Fruit fly (Drosophila melanogaster): ENCODE results near the gene ZAP3.

Gene ZAP3

dm6 chrX:10105701-10106307 is 23.5 kb upstream of the ZAP3 start (continued):
- TF ChIP-seq Hr4 (GFP tag; optimal IDR thresholded peaks at IDR 0.05) (peak; percentile 58), Met (GFP tag; optimal IDR thresholded peaks at IDR 0.05) (peak; percentile 33), fd85E (GFP tag; optimal IDR thresholded peaks at IDR 0.05) (no peak), CG3032 (tag; optimal IDR thresholded peaks at IDR 0.05) (peak; percentile 82), Sox15 (GFP tag; optimal IDR thresholded peaks at IDR 0.05) (no peak), svp (GFP tag) (peak; percentile 66), spab (GFP tag; optimal IDR thresholded peaks at IDR 0.05) (peak; percentile 66), CG8119 (GFP tag; IDR thresholded peaks at IDR 0.05) (peak; percentile 69), CG6808 (GFP tag; optimal IDR thresholded peaks at IDR 0.05) (peak; percentile 63)

- TF ChIP-seq dac (GFP tag; optimal IDR thresholded peaks at IDR 0.05): no peak
- peak; percentile 45 for TF ChIP-seq CG10669 (GFP tag; optimal IDR thresholded peaks at IDR 0.05)
- peak; percentile 57 for TF ChIP-seq Ets21C (GFP tag; optimal IDR thresholded peaks at IDR 0.05)
- TF ChIP-seq CG16779 (tag; optimal IDR thresholded peaks at IDR 0.05): no peak
- peak in 1 of 2 experiments; percentile 2 for TF ChIP-seq ss (GFP tag; optimal IDR thresholded peaks at IDR 0.05)
- TF ChIP-seq Sox15 (GFP tag; optimal IDR thresholded peaks at IDR 0.05): peak; percentile 45
- TF ChIP-seq CG34406 (GFP tag; optimal IDR thresholded peaks at IDR 0.05): peak; percentile 64
- TF ChIP-seq Blimp-1 (GFP tag; optimal IDR thresholded peaks at IDR 0.05): peak; percentile 2
- peak; percentile 60 for TF ChIP-seq CG7368 (GFP tag; optimal IDR thresholded peaks at IDR 0.05)
- TF ChIP-seq Hr39 (GFP tag; optimal IDR thresholded peaks at IDR 0.05): peak; percentile 76
- TF ChIP-seq Sox102F (GFP tag; optimal IDR thresholded peaks at IDR 0.05): peak; percentile 70
- TF ChIP-seq CG6163 (GFP tag; IDR thresholded peaks at IDR 0.05): peak; percentile 76; the same call in 2 of the 3 replicates
- peak; percentile 26 for TF ChIP-seq CG4318 (GFP tag; optimal IDR thresholded peaks at IDR 0.05)
- peak; percentile 85 for TF ChIP-seq svp (GFP tag)
- peak; percentile 66 for TF ChIP-seq CG6792 (GFP tag; optimal IDR thresholded peaks at IDR 0.05)
- no peak for TF ChIP-seq CG11294 (GFP tag; IDR thresholded peaks at IDR 0.05)
- TF ChIP-seq fd59A (GFP tag; optimal IDR thresholded peaks at IDR 0.05): peak; percentile 28
- TF ChIP-seq Hr38 (GFP tag; optimal IDR thresholded peaks at IDR 0.05): no peak
- TF ChIP-seq Hr4 (GFP tag; optimal IDR thresholded peaks at IDR 0.05): peak; percentile 63
- TF ChIP-seq CG6276 (GFP tag; optimal IDR thresholded peaks at IDR 0.05): peak; percentile 48
- peak; percentile 48 for TF ChIP-seq CG11902 (GFP tag; optimal IDR thresholded peaks at IDR 0.05)
- TF ChIP-seq CG31627 (GFP tag; optimal IDR thresholded peaks at IDR 0.05): peak; percentile 72
- no peak for TF ChIP-seq CG9139 (GFP tag; optimal IDR thresholded peaks at IDR 0.05)
- no peak for TF ChIP-seq salr (GFP tag; optimal IDR thresholded peaks at IDR 0.05)
- peak; percentile 24 for TF ChIP-seq CG6808 (GFP tag; optimal IDR thresholded peaks at IDR 0.05)
- peak; percentile 17 for TF ChIP-seq spab (GFP tag; optimal IDR thresholded peaks at IDR 0.05)
- TF ChIP-seq cyc (GFP tag; optimal IDR thresholded peaks at IDR 0.05): peak; percentile 72
- peak; percentile 37 for TF ChIP-seq vri (GFP tag; optimal IDR thresholded peaks at IDR 0.05)
- TF ChIP-seq Smox (GFP tag; optimal IDR thresholded peaks at IDR 0.05): peak; percentile 72
- peak; percentile 71 for TF ChIP-seq CG8632 (GFP tag; optimal IDR thresholded peaks at IDR 0.05)
- no peak for TF ChIP-seq fkh (GFP tag; optimal IDR thresholded peaks at IDR 0.05)
- peak; percentile 18 for TF ChIP-seq Ets96B (tag; optimal IDR thresholded peaks at IDR 0.05)
- peak; percentile 51 for TF ChIP-seq Gug (GFP tag; IDR thresholded peaks at IDR 0.05)
- no peak for TF ChIP-seq CG8119 (GFP tag; IDR thresholded peaks at IDR 0.05)
- TF ChIP-seq pdm3 (GFP tag; optimal IDR thresholded peaks at IDR 0.05): peak; percentile 72
- peak; percentile 62 for TF ChIP-seq net (GFP tag; optimal IDR thresholded peaks at IDR 0.05)
- TF ChIP-seq lz (GFP tag; optimal IDR thresholded peaks at IDR 0.05): peak; percentile 66
- TF ChIP-seq acj6 (GFP tag; optimal IDR thresholded peaks at IDR 0.05): peak; percentile 64
- TF ChIP-seq Eip93F (GFP tag; optimal IDR thresholded peaks at IDR 0.05): no peak
- TF ChIP-seq CG15336 (GFP tag; IDR thresholded peaks at IDR 0.05): peak; percentile 64
- peak; percentile 61 for TF ChIP-seq CG32006 (GFP tag; optimal IDR thresholded peaks at IDR 0.05)
- peak; percentile 52 for TF ChIP-seq Sox14 (GFP tag; optimal IDR thresholded peaks at IDR 0.05)
- peak; percentile 23 for TF ChIP-seq CG1621 (tag; optimal IDR thresholded peaks at IDR 0.05)
- TF ChIP-seq CG6854 (GFP tag; optimal IDR thresholded peaks at IDR 0.05): peak; percentile 28
- TF ChIP-seq esn (GFP tag; optimal IDR thresholded peaks at IDR 0.05): peak; percentile 78
- no peak for TF ChIP-seq fd85E (GFP tag; optimal IDR thresholded peaks at IDR 0.05)
Observed at dm6 chrX:10104477-10104876, 22.2 kb upstream of the ZAP3 start.

Measured in whole organism, prepupa.